Worm (Caenorhabditis elegans): ENCODE measurements around the gene nfx-1.
A peak's percentile ranks its signal among the peaks of the same experiment; 100 is the strongest.

Gene nfx-1

ce11 chrIII:6373850-6374474 lies 1.2 kb upstream of the nfx-1 start (continued):
- no peak for TF ChIP-seq akir-1 (GFP tag; optimal IDR thresholded peaks at IDR 0.05)
- no peak; the same call in 1 of the 2 replicates for TF ChIP-seq zfh-2 (GFP tag; conservative IDR thresholded peaks at IDR 0.05)
- TF ChIP-seq C17E4.6 (GFP tag; IDR thresholded peaks at IDR 0.05), result peak; percentile 44; the same call in 1 of the 2 replicates
- TF ChIP-seq dpl-1 (GFP tag; optimal IDR thresholded peaks at IDR 0.05), result no peak
- TF ChIP-seq pbrm-1 (GFP tag; IDR thresholded peaks at IDR 0.05), result peak; percentile 57; the same call in 1 of the 2 replicates
- no peak for TF ChIP-seq aptf-3 (GFP tag; IDR thresholded peaks at IDR 0.05)
- 0 out of 2 replicates have a peak, but pooled peaks have one; percentile 51 for TF ChIP-seq nhr-120 (GFP tag; IDR thresholded peaks at IDR 0.05)
- no peak for TF ChIP-seq F57C9.4 (tag; optimal IDR thresholded peaks at IDR 0.05)
- TF ChIP-seq madf-3 (GFP tag; IDR thresholded peaks at IDR 0.05), result peak; percentile 63
- TF ChIP-seq unc-62 (GFP tag; optimal IDR thresholded peaks at IDR 0.05), result no peak
- peak; percentile 14 for TF ChIP-seq mes-4 (tag; optimal IDR thresholded peaks at IDR 0.05)
- TF ChIP-seq ceh-79 (tag; optimal IDR thresholded peaks at IDR 0.05), result peak; percentile 36
- no peak for TF ChIP-seq C06A6.2 (GFP tag; conservative IDR thresholded peaks at IDR 0.05)
- TF ChIP-seq tbp1 (GFP tag; optimal IDR thresholded peaks at IDR 0.05), result peak; percentile 60
- TF ChIP-seq dox-1 (GFP tag; IDR thresholded peaks at IDR 0.05), result peak; percentile 82
- no peak for TF ChIP-seq ztf-25 (GFP tag; IDR thresholded peaks at IDR 0.05)
- TF ChIP-seq chd-7 (tag; optimal IDR thresholded peaks at IDR 0.05), result peak; percentile 16
- peak; percentile 57 for TF ChIP-seq T26A5.8 (tag; optimal IDR thresholded peaks at IDR 0.05)
- TF ChIP-seq sptf-2 (GFP tag; optimal IDR thresholded peaks at IDR 0.05), result peak; percentile 49
- TF ChIP-seq snpc-1.1 (tag; optimal IDR thresholded peaks at IDR 0.05; ENCODE audit: insufficient read depth), result peak; percentile 67
- TF ChIP-seq T07F8.4 (tag; optimal IDR thresholded peaks at IDR 0.05), result peak; percentile 51
- TF ChIP-seq rcor-1 (GFP tag; IDR thresholded peaks at IDR 0.05), result peak; percentile 53; the same call in 1 of the 2 replicates
- 0 out of 2 replicates have a peak, but pooled peaks have one; percentile 36 for TF ChIP-seq K11D2.4 (GFP tag; IDR thresholded peaks at IDR 0.05)
- TF ChIP-seq B0035.1 (tag; optimal IDR thresholded peaks at IDR 0.05), result no peak
- no peak for TF ChIP-seq K12H6.12 (tag; optimal IDR thresholded peaks at IDR 0.05)
- TF ChIP-seq hrde-1 (tag; optimal IDR thresholded peaks at IDR 0.05; ENCODE audit: borderline replicate concordance), result peak; percentile 98
- no peak for TF ChIP-seq let-526 (GFP tag; IDR thresholded peaks at IDR 0.05)
- TF ChIP-seq madf-8 (GFP tag; conservative IDR thresholded peaks at IDR 0.05), result 0 out of 2 replicates have a peak, but pooled peaks have one; percentile 37
- TF ChIP-seq hmg-1.2 (GFP tag; IDR thresholded peaks at IDR 0.05), result peak; percentile 48
- no peak for TF ChIP-seq ztf-3 (GFP tag; optimal IDR thresholded peaks at IDR 0.05)
- peak; percentile 69; the same call in 1 of the 2 replicates for TF ChIP-seq Y79H2A.3 (GFP tag; conservative IDR thresholded peaks at IDR 0.05)
- peak; percentile 29 for TF ChIP-seq xnd-1 (tag; optimal IDR thresholded peaks at IDR 0.05)
- TF ChIP-seq snpc-3.4 (tag; optimal IDR thresholded peaks at IDR 0.05), result peak; percentile 87
- TF ChIP-seq rec-8 (tag; optimal IDR thresholded peaks at IDR 0.05), result peak in 1 of 2 experiments; percentile 47
- peak; percentile 15 for TF ChIP-seq egl-44 (GFP tag; IDR thresholded peaks at IDR 0.05)
- 0 out of 2 replicates have a peak, but pooled peaks have one; percentile 18 for TF ChIP-seq attf-3 (GFP tag; conservative IDR thresholded peaks at IDR 0.05)
- TF ChIP-seq ama-1 (optimal IDR thresholded peaks at IDR 0.05), result no peak
- TF ChIP-seq ama-1 (GFP tag; optimal IDR thresholded peaks at IDR 0.05), result peak in 1 of 2 experiments; percentile 82
- TF ChIP-seq egrh-3 (GFP tag; IDR thresholded peaks at IDR 0.05), result no peak
- TF ChIP-seq Y53F4B.3 (GFP tag; IDR thresholded peaks at IDR 0.05), result no peak
- TF ChIP-seq atf-7 (tag; optimal IDR thresholded peaks at IDR 0.05), result peak; percentile 37
- TF ChIP-seq lin-54 (GFP tag; optimal IDR thresholded peaks at IDR 0.05), result peak; percentile 73
- TF ChIP-seq lag-1 (GFP tag; IDR thresholded peaks at IDR 0.05), result no peak
- TF ChIP-seq F23B12.7 (tag; optimal IDR thresholded peaks at IDR 0.05; ENCODE audit: insufficient read depth), result peak; percentile 62
- peak; percentile 85 for TF ChIP-seq ekl-4 (GFP tag; IDR thresholded peaks at IDR 0.05)
- peak in 2 of 3 experiments; percentile 19 to 45 for TF ChIP-seq lin-35 (GFP tag; optimal IDR thresholded peaks at IDR 0.05)
- no peak for TF ChIP-seq Y67H2A.10 (GFP tag; conservative IDR thresholded peaks at IDR 0.05)

Measured in whole organism, young adult.